Fruit fly (Drosophila melanogaster): ENCODE measurements around the gene mRpL12.

DNA sequence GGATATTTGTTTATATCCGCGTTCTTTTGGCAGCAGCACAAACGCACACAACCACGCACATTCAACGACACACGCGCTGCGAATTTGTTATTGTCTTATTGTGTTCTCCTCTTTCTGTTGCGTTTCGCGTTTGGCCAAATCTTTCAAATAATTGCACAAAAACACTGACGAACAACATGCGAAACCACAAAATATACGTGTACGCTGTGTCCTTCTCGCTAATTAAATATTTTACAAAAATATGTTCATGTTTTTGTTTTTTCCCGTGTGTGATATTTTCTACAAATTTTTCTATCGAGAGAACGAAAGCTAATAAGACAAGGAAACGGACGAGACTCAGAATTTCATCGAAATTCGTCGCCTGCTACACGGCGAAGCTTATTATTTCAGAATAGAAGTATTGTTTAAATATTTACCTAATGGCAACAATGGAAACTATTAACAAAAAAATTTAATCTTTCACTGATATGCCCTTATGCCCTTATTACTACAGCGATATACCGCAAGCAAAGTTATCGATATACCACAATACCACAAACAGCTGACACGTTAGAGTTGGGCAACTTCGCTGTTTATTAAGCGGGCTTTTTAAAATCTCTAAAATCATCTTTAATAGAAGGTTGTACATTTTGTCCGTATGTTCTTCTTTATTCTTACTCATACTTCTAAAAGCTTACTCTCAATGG is 2.5 kb upstream of the mRpL12 start, which contains the start of the genes CG43783 and orb2:
- TF ChIP-seq CG3032 (tag; optimal IDR thresholded peaks at IDR 0.05) (no peak), spab (GFP tag; optimal IDR thresholded peaks at IDR 0.05) (no peak), CG7368 (GFP tag; optimal IDR thresholded peaks at IDR 0.05) (no peak), pdm3 (GFP tag; optimal IDR thresholded peaks at IDR 0.05) (no peak), CG6792 (GFP tag; optimal IDR thresholded peaks at IDR 0.05) (no peak), CG6808 (GFP tag; optimal IDR thresholded peaks at IDR 0.05) (no peak), CG6276 (GFP tag; optimal IDR thresholded peaks at IDR 0.05) (no peak)
